Worm (Caenorhabditis elegans) whole organism, L3 larva: ENCODE data around the gene K03B4.8.

Experiments
- R02D3.7 ChIP-seq: fragments of 150-350 bp; optimal IDR thresholded peaks from 2 replicates; lab custom pipeline; 2014; ENCODE audit warnings: missing biosample characterization, missing genetic modification characterization
- ZK546.5 ChIP-seq: sonication (generic microtip); optimal IDR thresholded peaks from 2 replicates; lab custom pipeline; 2017; ENCODE audit warnings: missing biosample characterization, missing genetic modification characterization
- aly-2 ChIP-seq: fragments of 150-350 bp; optimal IDR thresholded peaks from 2 replicates; lab custom pipeline; 2014; ENCODE audit warnings: missing biosample characterization, missing genetic modification characterization
- ceh-16 ChIP-seq: sonication (generic microtip); optimal IDR thresholded peaks from 2 replicates; lab custom pipeline; 2017; ENCODE audit warnings: missing biosample characterization, missing genetic modification characterization
- ceh-28 ChIP-seq: fragments of 150-350 bp; optimal IDR thresholded peaks from 2 replicates; lab custom pipeline; 2014; ENCODE audit warnings: missing biosample characterization, missing genetic modification reagents, missing genetic modification characterization
- ceh-82 ChIP-seq: fragments of 150-350 bp; optimal IDR thresholded peaks from 2 replicates; lab custom pipeline; 2014; ENCODE audit warnings: missing biosample characterization, missing genetic modification characterization
- ceh-9 ChIP-seq: sonication (generic microtip); optimal IDR thresholded peaks from 2 replicates; lab custom pipeline; 2018; ENCODE audit warnings: missing biosample characterization, missing genetic modification characterization
- daf-12 ChIP-seq: fragments of 150-350 bp; optimal IDR thresholded peaks from 2 replicates; lab custom pipeline; 2014; ENCODE audit warnings: missing biosample characterization, missing genetic modification reagents, missing genetic modification characterization
- egl-27 ChIP-seq: sonication (generic microtip); optimal IDR thresholded peaks from 4 replicates; lab custom pipeline; 2017; ENCODE audit warnings: missing biosample characterization, missing genetic modification reagents, missing genetic modification characterization
- egl-5 ChIP-seq: fragments of 150-350 bp; optimal IDR thresholded peaks from 2 replicates; lab custom pipeline; 2017; ENCODE audit warnings: missing biosample characterization, missing genetic modification reagents, missing genetic modification characterization, inconsistent platforms
- elt-1 ChIP-seq: fragments of 150-350 bp; optimal IDR thresholded peaks from 2 replicates; lab custom pipeline; 2014; ENCODE audit warnings: missing biosample characterization, missing genetic modification characterization
- elt-2 ChIP-seq: sonication (generic microtip); optimal IDR thresholded peaks from 2 replicates; lab custom pipeline; 2016; ENCODE audit warnings: missing genetic modification reagents, mild to moderate bottlenecking, missing genetic modification characterization, missing compliant biosample characterization
- elt-3 ChIP-seq, 3 experiments: fragments of 150-350 bp in 1 of 3; sonication (generic microtip) in 2 of 3; optimal IDR thresholded peaks; 2 replicates in 2 of 3; 4 replicates in 1 of 3; lab custom pipeline; 2014 to 2017; ENCODE audit warnings: missing biosample characterization in 3 of 3, missing genetic modification characterization in 3 of 3
- eor-1 ChIP-seq, 2 experiments: fragments of 150-350 bp; optimal IDR thresholded peaks; 2 replicates each; lab custom pipeline; 2014 to 2018; ENCODE audit warnings: missing biosample characterization in 2 of 2, missing genetic modification characterization in 2 of 2
- fkh-10 ChIP-seq: sonication (generic microtip); optimal IDR thresholded peaks from 2 replicates; lab custom pipeline; 2017; ENCODE audit warnings: missing biosample characterization, missing genetic modification reagents, missing genetic modification characterization
- hmg-11 ChIP-seq: sonication (generic microtip); optimal IDR thresholded peaks from 2 replicates; lab custom pipeline; 2016; ENCODE audit warnings: missing genetic modification characterization, missing compliant biosample characterization
- jun-1 ChIP-seq: fragments of 150-350 bp; optimal IDR thresholded peaks from 2 replicates; lab custom pipeline; 2014; ENCODE audit warnings: missing biosample characterization, missing genetic modification reagents, missing genetic modification characterization
- lin-15B ChIP-seq: fragments of 150-350 bp; optimal IDR thresholded peaks from 2 replicates; lab custom pipeline; 2014; ENCODE audit warnings: missing biosample characterization, missing genetic modification characterization
- lin-39 ChIP-seq: fragments of 150-350 bp; optimal IDR thresholded peaks from 2 replicates; lab custom pipeline; 2018; ENCODE audit warnings: missing biosample characterization, missing genetic modification reagents, missing genetic modification characterization
- lsy-12 ChIP-seq: sonication (generic microtip); optimal IDR thresholded peaks from 2 replicates; lab custom pipeline; 2016; ENCODE audit warnings: mild to moderate bottlenecking, missing genetic modification characterization, missing compliant biosample characterization
- mdl-1 ChIP-seq: fragments of 150-350 bp; optimal IDR thresholded peaks from 2 replicates; lab custom pipeline; 2014; ENCODE audit warnings: missing biosample characterization, missing genetic modification characterization
- mml-1 ChIP-seq: fragments of 150-350 bp; sonication (generic microtip); optimal IDR thresholded peaks from 3 replicates; lab custom pipeline; 2014; ENCODE audit warnings: missing biosample characterization, missing genetic modification characterization
- nfya-1 ChIP-seq: sonication (generic microtip); optimal IDR thresholded peaks from 2 replicates; lab custom pipeline; 2017; ENCODE audit warnings: missing genetic modification characterization, mild to moderate bottlenecking, missing compliant biosample characterization, antibody characterized with exemption, moderate library complexity; ENCODE audit not compliant: insufficient read depth
- nhr-11 ChIP-seq: fragments of 150-350 bp; optimal IDR thresholded peaks from 2 replicates; lab custom pipeline; 2014; ENCODE audit warnings: missing biosample characterization, missing genetic modification characterization
- nhr-23 ChIP-seq: fragments of 150-350 bp; optimal IDR thresholded peaks from 2 replicates; lab custom pipeline; 2014; ENCODE audit warnings: missing biosample characterization, missing genetic modification reagents, missing genetic modification characterization
- nhr-237 ChIP-seq: fragments of 150-350 bp; optimal IDR thresholded peaks from 2 replicates; lab custom pipeline; 2014; ENCODE audit warnings: missing biosample characterization, missing genetic modification characterization
- nhr-25 ChIP-seq: sonication (generic microtip); optimal IDR thresholded peaks from 2 replicates; lab custom pipeline; 2017; ENCODE audit warnings: missing biosample characterization, missing genetic modification characterization
- nhr-28 ChIP-seq: fragments of 150-350 bp; optimal IDR thresholded peaks from 2 replicates; lab custom pipeline; 2014; ENCODE audit warnings: missing biosample characterization, missing genetic modification characterization
- nhr-67 ChIP-seq: fragments of 150-350 bp; optimal IDR thresholded peaks from 2 replicates; lab custom pipeline; 2014; ENCODE audit warnings: missing biosample characterization, missing genetic modification characterization
- nhr-76 ChIP-seq: fragments of 150-350 bp; sonication (generic microtip); optimal IDR thresholded peaks from 5 replicates; lab custom pipeline; 2014; ENCODE audit warnings: missing biosample characterization, missing genetic modification characterization
- nhr-77 ChIP-seq: fragments of 150-350 bp; optimal IDR thresholded peaks from 2 replicates; lab custom pipeline; 2014; ENCODE audit warnings: missing biosample characterization, missing genetic modification characterization
- pha-4 ChIP-seq: fragments of 150-350 bp; optimal IDR thresholded peaks from 2 replicates; lab custom pipeline; 2014; ENCODE audit warnings: missing biosample characterization, missing genetic modification reagents, missing genetic modification characterization
- pqm-1 ChIP-seq: fragments of 150-350 bp; optimal IDR thresholded peaks from 2 replicates; lab custom pipeline; 2017; ENCODE audit warnings: missing biosample characterization, missing genetic modification characterization, inconsistent platforms
- sea-2 ChIP-seq: fragments of 150-350 bp; sonication (generic microtip); optimal IDR thresholded peaks from 4 replicates; lab custom pipeline; 2014; ENCODE audit warnings: missing biosample characterization, missing genetic modification reagents, missing genetic modification characterization
- skn-1 ChIP-seq: fragments of 150-350 bp; optimal IDR thresholded peaks from 2 replicates; lab custom pipeline; 2014; ENCODE audit warnings: missing biosample characterization, missing genetic modification characterization
- snpc-4 ChIP-seq: fragments of 150-350 bp; optimal IDR thresholded peaks from 2 replicates; lab custom pipeline; 2014; ENCODE audit warnings: missing biosample characterization, missing genetic modification characterization
- tbx-2 ChIP-seq: sonication (generic microtip); optimal IDR thresholded peaks from 2 replicates; lab custom pipeline; 2016; ENCODE audit warnings: mild to moderate bottlenecking, missing genetic modification characterization, missing compliant biosample characterization
- unc-39 ChIP-seq: sonication (generic microtip); optimal IDR thresholded peaks from 4 replicates; lab custom pipeline; 2017; ENCODE audit warnings: missing biosample characterization, missing genetic modification characterization
- unc-62 ChIP-seq: fragments of 150-350 bp; sonication (generic microtip); optimal IDR thresholded peaks from 4 replicates; lab custom pipeline; 2014; ENCODE audit warnings: missing biosample characterization, missing genetic modification reagents, missing genetic modification characterization
- zag-1 ChIP-seq: fragments of 150-350 bp; optimal IDR thresholded peaks from 2 replicates; lab custom pipeline; 2014; ENCODE audit warnings: missing biosample characterization, missing genetic modification characterization
- ztf-11 ChIP-seq: fragments of 150-350 bp; optimal IDR thresholded peaks from 2 replicates; lab custom pipeline; 2014; ENCODE audit warnings: missing biosample characterization, missing genetic modification characterization
- ztf-4 ChIP-seq: fragments of 150-350 bp; optimal IDR thresholded peaks from 2 replicates; lab custom pipeline; 2014; ENCODE audit warnings: missing biosample characterization, missing genetic modification characterization

Gene K03B4.8

DNA sequence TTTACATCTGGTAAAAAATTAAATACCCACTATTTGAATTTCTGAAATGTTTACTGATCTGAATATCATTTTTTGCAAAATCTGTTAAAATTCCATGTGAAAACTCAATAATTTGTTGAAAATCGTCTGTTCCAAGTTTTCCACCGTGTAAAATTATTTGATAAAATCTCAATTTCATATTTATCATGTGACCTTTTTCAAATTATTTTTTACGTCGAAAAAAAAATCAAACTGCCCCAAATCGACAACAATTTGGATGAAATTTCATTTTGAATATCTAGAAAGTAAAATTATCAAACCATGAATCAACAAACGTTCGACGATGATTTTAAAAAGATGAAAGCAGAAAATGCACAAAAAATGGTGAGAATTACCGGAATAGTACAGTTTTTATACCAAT, 19.2 kb downstream of the K03B4.8 start, which contains the start of gene F41F3.9:
Gene F41F3.9 (plus strand): TSS at position 301 of the 400 bp plus-strand sequence.
- no peak for TF ChIP-seq egl-5 (tag; lab: Kevin White, UChicago)
- TF ChIP-seq ZK546.5 (tag; lab: Kevin White, UChicago), result no peak
- no peak for TF ChIP-seq lsy-12 (tag; lab: Kevin White, UChicago)
- TF ChIP-seq unc-62, result no peak
- no peak for TF ChIP-seq egl-27 (tag; lab: Kevin White, UChicago)
- no peak for TF ChIP-seq ceh-28
- TF ChIP-seq daf-12 (tag; lab: Kevin White, UChicago), result no peak
- TF ChIP-seq ceh-16 (tag; lab: Kevin White, UChicago), result no peak

DNA sequence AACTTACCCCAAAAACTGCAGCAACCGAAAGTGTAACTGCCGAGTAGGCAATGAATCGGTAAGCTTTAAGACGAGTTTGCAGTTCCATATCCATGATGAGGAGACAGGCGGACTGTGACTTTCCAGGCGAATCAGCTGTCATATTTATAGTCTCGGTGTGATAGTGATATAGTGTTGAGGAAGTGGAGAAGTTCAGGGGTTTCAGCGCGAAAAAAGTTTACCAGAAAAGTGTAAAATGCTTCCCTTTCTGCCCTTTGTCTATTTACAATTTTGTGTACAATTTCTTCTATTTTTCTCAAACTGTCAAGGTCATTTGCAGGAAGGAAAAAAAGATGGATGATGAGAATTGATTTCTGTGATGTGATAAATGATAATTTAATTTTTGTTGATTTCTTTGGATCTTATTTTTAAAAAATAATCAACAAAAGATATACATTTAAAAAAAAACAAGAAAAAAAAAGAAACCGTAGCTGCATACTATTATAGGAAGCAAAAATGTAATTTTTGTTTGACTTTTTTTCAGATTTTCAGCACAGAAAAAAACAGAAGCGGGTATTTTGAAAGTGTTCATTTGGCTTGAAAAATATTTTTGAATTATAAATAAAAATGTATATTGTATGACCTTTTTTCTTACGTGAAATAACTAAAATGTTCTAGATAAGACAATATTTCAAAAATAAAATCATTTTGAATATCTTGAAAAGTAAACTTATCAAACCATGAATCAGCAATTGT, 20.4 kb downstream of the K03B4.8 start, which contains the start of the genes col-139 and F41F3.1:
Gene col-139 (minus strand): TSS at position 101 of the 735 bp plus-strand sequence.
Gene F41F3.1 (plus strand): TSS at position 685 of the 735 bp plus-strand sequence.
- TF ChIP-seq hmg-11 (tag; lab: Kevin White, UChicago) (no peak), egl-27 (tag; lab: Kevin White, UChicago) (no peak), nfya-1 (no peak), ceh-82 (tag; lab: Kevin White, UChicago) (no peak), nhr-237 (tag; lab: Kevin White, UChicago) (no peak), mdl-1 (no peak), nhr-76 (tag; lab: Kevin White, UChicago) (no peak), nhr-67 (tag; lab: Kevin White, UChicago) (no peak), fkh-10 (GFP tag; lab: Kevin White, UChicago) (no peak), aly-2 (tag; lab: Kevin White, UChicago) (no peak), daf-12 (tag; lab: Kevin White, UChicago) (no peak), ceh-16 (tag; lab: Kevin White, UChicago) (no peak), ZK546.5 (tag; lab: Kevin White, UChicago) (no peak), lin-39 (tag; lab: Kevin White, UChicago) (no peak), ztf-11 (tag; lab: Kevin White, UChicago) (no peak), jun-1 (tag; lab: Kevin White, UChicago) (no peak), unc-39 (tag; lab: Kevin White, UChicago) (no peak), nhr-11 (no peak)

- TF ChIP-seq ceh-16 (tag; lab: Kevin White, UChicago), result no peak
- TF ChIP-seq elt-2 (tag; lab: Kevin White, UChicago), result no peak
- no peak for TF ChIP-seq nhr-23 (tag; lab: Kevin White, UChicago)
- TF ChIP-seq R02D3.7, result no peak
- no peak for TF ChIP-seq nhr-77 (tag; lab: Kevin White, UChicago)
- TF ChIP-seq elt-3 (tag; optimal IDR thresholded peaks at IDR 0.05; lab: Kevin White, UChicago), result no peak
- no peak for TF ChIP-seq zag-1
- no peak for TF ChIP-seq ceh-28
- no peak for TF ChIP-seq ceh-9 (tag; lab: Kevin White, UChicago)
- no peak for TF ChIP-seq sea-2
- no peak for TF ChIP-seq nhr-28 (tag; lab: Kevin White, UChicago)
- no peak for TF ChIP-seq nhr-25 (tag; lab: Kevin White, UChicago)
- no peak for TF ChIP-seq ztf-11 (tag; lab: Kevin White, UChicago)
Observed at ce11 chrV:4653093-4653492, 21.3 kb downstream of the K03B4.8 start.

DNA sequence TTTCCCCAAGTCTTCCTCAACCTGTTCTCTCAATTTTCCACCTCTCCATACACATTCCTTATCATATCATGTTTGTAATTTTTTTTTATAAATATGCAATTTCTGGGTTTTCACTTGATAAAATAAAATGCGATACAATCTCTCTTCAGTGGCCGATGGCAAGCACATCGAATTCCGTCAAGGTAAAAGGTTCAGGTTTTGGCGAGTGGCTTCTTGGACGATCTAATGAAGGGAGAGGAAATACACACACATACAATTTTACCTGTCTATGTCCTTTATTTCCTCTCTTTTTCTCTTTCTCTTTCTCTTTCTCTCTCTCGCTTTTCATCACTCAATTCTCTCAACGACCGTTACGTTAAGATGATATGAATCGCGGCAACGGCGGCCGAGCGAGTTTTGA, 22.9 kb downstream of the K03B4.8 start:
- TF ChIP-seq R02D3.7 (no peak), unc-39 (tag; lab: Kevin White, UChicago) (no peak), skn-1 (tag; lab: Kevin White, UChicago) (no peak), ceh-9 (tag; lab: Kevin White, UChicago) (no peak), mml-1 (tag; lab: Kevin White, UChicago) (no peak), tbx-2 (tag; lab: Kevin White, UChicago) (no peak), eor-1 (tag; optimal IDR thresholded peaks at IDR 0.05; lab: Kevin White, UChicago) (no peak), elt-3 (tag; optimal IDR thresholded peaks at IDR 0.05; lab: Kevin White, UChicago) (peak in 1 of 3 experiments; percentile 74), ztf-4 (no peak), aly-2 (tag; lab: Kevin White, UChicago) (no peak), ztf-11 (tag; lab: Kevin White, UChicago) (no peak), nhr-77 (tag; lab: Kevin White, UChicago) (no peak), elt-2 (tag; lab: Kevin White, UChicago) (peak; percentile 40), ceh-82 (tag; lab: Kevin White, UChicago) (no peak), lsy-12 (tag; lab: Kevin White, UChicago) (no peak), pha-4 (no peak), egl-5 (tag; lab: Kevin White, UChicago) (no peak), snpc-4 (tag; lab: Kevin White, UChicago) (no peak), pqm-1 (tag; lab: Kevin White, UChicago) (no peak), nhr-25 (tag; lab: Kevin White, UChicago) (peak; percentile 89), lin-15B (no peak), nhr-23 (tag; lab: Kevin White, UChicago) (no peak), unc-62 (no peak), nfya-1 (peak; percentile 2), elt-1 (peak; percentile 33), lin-39 (tag; lab: Kevin White, UChicago) (no peak)
- TF ChIP-seq, all 47 proteins: peak for 5
